Fruit fly (Drosophila melanogaster): ENCODE data around the gene Kmn1.

DNA sequence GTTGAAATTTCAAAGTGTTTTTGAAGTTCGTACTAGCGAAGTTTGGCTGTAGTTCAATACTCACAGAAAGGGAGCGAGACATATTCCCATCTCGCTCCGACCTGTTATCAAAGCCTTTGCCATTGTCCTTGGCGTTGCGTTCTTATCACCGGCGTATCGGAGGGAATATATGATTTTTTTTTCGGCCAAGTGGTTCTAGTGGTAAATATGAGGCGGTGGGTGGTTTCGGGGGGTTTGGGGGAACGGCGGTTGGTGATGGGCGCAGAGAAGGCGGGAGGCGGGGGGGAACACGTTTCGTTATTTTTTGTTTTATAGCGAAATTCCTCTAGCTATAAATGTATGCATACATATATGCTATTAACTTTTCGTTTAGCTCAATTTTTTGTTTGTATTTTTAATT is 48.3 kb upstream of the Kmn1 start:
- TF ChIP-seq rn (GFP tag; IDR thresholded peaks at IDR 0.05), result no peak
- TF ChIP-seq CG34367 (tag; optimal IDR thresholded peaks at IDR 0.05), result no peak
- TF ChIP-seq CG14655 (GFP tag; optimal IDR thresholded peaks at IDR 0.05), result no peak
- TF ChIP-seq Snoo (tag; optimal IDR thresholded peaks at IDR 0.05), result no peak
- TF ChIP-seq Pif1B (GFP tag; optimal IDR thresholded peaks at IDR 0.05), result no peak
- TF ChIP-seq CG10348 (GFP tag; IDR thresholded peaks at IDR 0.05), result no peak

Data from whole organism, pupa.